Worm (Caenorhabditis elegans): Measurements from ENCODE around the gene Y41D4B.11.

DNA sequence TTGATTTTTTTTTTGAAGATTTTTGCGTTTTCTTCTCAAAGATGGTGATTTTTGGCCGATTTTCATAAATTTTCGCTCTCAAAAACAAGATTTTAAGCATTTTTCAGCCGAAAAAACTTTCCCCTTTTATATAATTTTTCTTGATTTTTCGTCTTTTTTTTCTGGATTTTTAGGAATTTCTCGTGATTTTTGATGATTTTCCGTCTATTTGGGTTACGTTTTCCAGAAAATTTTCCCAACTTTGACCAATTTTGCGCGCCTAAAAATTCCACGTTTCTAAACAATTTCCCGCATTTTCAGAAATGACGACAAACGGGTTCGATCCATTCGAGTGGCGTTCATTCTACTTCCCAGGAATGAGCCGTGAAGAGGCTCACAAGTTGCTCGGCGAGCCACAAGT lies 8.5 kb upstream of the Y41D4B.11 start, which contains the start of gene ced-2:
- no peak for TF ChIP-seq lsy-2 (tag; optimal IDR thresholded peaks at IDR 0.05)
- TF ChIP-seq ZK546.5 (tag; optimal IDR thresholded peaks at IDR 0.05) = no peak
- no peak for TF ChIP-seq nhr-25 (tag; optimal IDR thresholded peaks at IDR 0.05; ENCODE audit: borderline replicate concordance, insufficient read depth)
- TF ChIP-seq unc-130 (GFP tag; optimal IDR thresholded peaks at IDR 0.05) = no peak
- TF ChIP-seq mdt-29 (GFP tag; IDR thresholded peaks at IDR 0.05) = no peak
- TF ChIP-seq lin-15B (tag; optimal IDR thresholded peaks at IDR 0.05) = no peak
- no peak for TF ChIP-seq pha-4 (GFP tag; IDR thresholded peaks at IDR 0.05)
- no peak for TF ChIP-seq pha-4 (tag; optimal IDR thresholded peaks at IDR 0.05)
- TF ChIP-seq madf-9 (GFP tag; conservative IDR thresholded peaks at IDR 0.05) = no peak
- TF ChIP-seq skn-1 (tag; optimal IDR thresholded peaks at IDR 0.05) = no peak
- TF ChIP-seq R02D3.7 (tag; optimal IDR thresholded peaks at IDR 0.05) = no peak
- no peak for TF ChIP-seq nhr-237 (tag; optimal IDR thresholded peaks at IDR 0.05)

Data from whole organism, L4 larva.